Fruit fly (Drosophila melanogaster): ENCODE measurements around the gene CG42245.

The CG42245 gene

dm6 chr3L:2636023-2636968 lies 4.8 kb downstream of the CG42245 start (continued):
- TF ChIP-seq CG9876 (GFP tag; optimal IDR thresholded peaks at IDR 0.05) (no peak), fu2 (GFP tag; optimal IDR thresholded peaks at IDR 0.05) (no peak), Mrtf (GFP tag; IDR thresholded peaks at IDR 0.05) (no peak), tio (GFP tag; optimal IDR thresholded peaks at IDR 0.05) (no peak), wek (GFP tag; optimal IDR thresholded peaks at IDR 0.05) (no peak), hkb (optimal IDR thresholded peaks at IDR 0.05) (no peak), hkb (GFP tag; IDR thresholded peaks at IDR 0.05) (peak; percentile 44; the same call in 1 of the 2 replicates), GATAe (GFP tag; conservative IDR thresholded peaks at IDR 0.05) (no peak), CG7372 (GFP tag; IDR thresholded peaks at IDR 0.05) (no peak), CG30020 (tag; optimal IDR thresholded peaks at IDR 0.05) (no peak), bab2 (GFP tag; optimal IDR thresholded peaks at IDR 0.05) (no peak), lov (optimal IDR thresholded peaks at IDR 0.05) (no peak), lov (GFP tag; IDR thresholded peaks at IDR 0.05) (no peak), twi (tag; optimal IDR thresholded peaks at IDR 0.05) (no peak), Dfd (GFP tag; optimal IDR thresholded peaks at IDR 0.05) (no peak), ems (GFP tag; optimal IDR thresholded peaks at IDR 0.05) (no peak), CG6254 (GFP tag; optimal IDR thresholded peaks at IDR 0.05) (no peak), Sox100B (GFP tag; optimal IDR thresholded peaks at IDR 0.05) (no peak), Myb (GFP tag; optimal IDR thresholded peaks at IDR 0.05) (no peak), amos (GFP tag; IDR thresholded peaks at IDR 0.05; ENCODE audit: partially characterized antibody) (no peak), run (tag; optimal IDR thresholded peaks at IDR 0.05) (no peak), usp (GFP tag; optimal IDR thresholded peaks at IDR 0.05) (no peak), Scr (GFP tag; IDR thresholded peaks at IDR 0.05; ENCODE audit: partially characterized antibody) (no peak), Doc2 (GFP tag; IDR thresholded peaks at IDR 0.05) (no peak), E2f1 (GFP tag; IDR thresholded peaks at IDR 0.05) (no peak; the same call in 1 of the 2 replicates), peb (GFP tag; IDR thresholded peaks at IDR 0.05) (no peak), pan (optimal IDR thresholded peaks at IDR 0.05) (no peak), pan (GFP tag; optimal IDR thresholded peaks at IDR 0.05 in 1 of 2, IDR thresholded peaks at IDR 0.05 in 1 of 2) (no peak), z (GFP tag; IDR thresholded peaks at IDR 0.05) (no peak), CG4617 (GFP tag; optimal IDR thresholded peaks at IDR 0.05; ENCODE audit: borderline replicate concordance) (no peak), gsb (GFP tag; IDR thresholded peaks at IDR 0.05) (no peak), Hr39 (optimal IDR thresholded peaks at IDR 0.05) (no peak), CG34376 (GFP tag; optimal IDR thresholded peaks at IDR 0.05) (no peak), CG16779 (GFP tag; IDR thresholded peaks at IDR 0.05) (no peak), sc (optimal IDR thresholded peaks at IDR 0.05) (no peak), sc (GFP tag; optimal IDR thresholded peaks at IDR 0.05) (no peak), CG14441 (GFP tag; IDR thresholded peaks at IDR 0.05) (0 out of 2 replicates have a peak, but pooled peaks have one; percentile 17), HLH3B (GFP tag; IDR thresholded peaks at IDR 0.05) (no peak), seq (GFP tag; IDR thresholded peaks at IDR 0.05) (no peak), vnd (GFP tag; IDR thresholded peaks at IDR 0.05; ENCODE audit: partially characterized antibody) (no peak), CG11398 (GFP tag; optimal IDR thresholded peaks at IDR 0.05) (no peak), wor (GFP tag; IDR thresholded peaks at IDR 0.05) (no peak), CG4328 (GFP tag; optimal IDR thresholded peaks at IDR 0.05) (no peak), Opbp (GFP tag; IDR thresholded peaks at IDR 0.05; ENCODE audit: partially characterized antibody) (no peak), CG5245 (GFP tag; optimal IDR thresholded peaks at IDR 0.05) (no peak), insv (GFP tag; optimal IDR thresholded peaks at IDR 0.05) (no peak), CG8290 (GFP tag; optimal IDR thresholded peaks at IDR 0.05) (no peak), CG8290 (tag; optimal IDR thresholded peaks at IDR 0.05) (no peak), CG1647 (GFP tag; optimal IDR thresholded peaks at IDR 0.05) (no peak), Trl (optimal IDR thresholded peaks at IDR 0.05) (no peak), Trl (GFP tag; optimal IDR thresholded peaks at IDR 0.05) (no peak), Antp (GFP tag; optimal IDR thresholded peaks at IDR 0.05) (no peak), cas (GFP tag; IDR thresholded peaks at IDR 0.05) (no peak)
